Fruit fly (Drosophila melanogaster) whole organism, pupa: ENCODE data around the gene CG3557.

Experiments
- CG10348 ChIP-seq: fragments of 200-800 bp; sonication (Bioruptor generic); IDR thresholded peaks from 2 replicates; pipeline ENCODE4 v1.3.6; 2022; ENCODE audit warnings: missing biosample characterization, missing genetic modification characterization
- CG13204 ChIP-seq: fragments of 200-800 bp; sonication (Bioruptor generic); optimal IDR thresholded peaks from 2 replicates; lab custom pipeline; 2018; ENCODE audit warnings: missing biosample characterization, mild to moderate bottlenecking, missing genetic modification characterization, moderate library complexity
- CG14655 ChIP-seq: fragments of 200-800 bp; sonication (Bioruptor generic); optimal IDR thresholded peaks from 3 replicates; lab custom pipeline; 2017; ENCODE audit warnings: mild to moderate bottlenecking, missing biosample characterization, missing genetic modification reagents, missing genetic modification characterization
- CG15710 ChIP-seq: fragments of 200-800 bp; sonication (Bioruptor generic); optimal IDR thresholded peaks from 2 replicates; lab custom pipeline; 2018; ENCODE audit warnings: missing biosample characterization, mild to moderate bottlenecking, missing genetic modification characterization, moderate library complexity
- CG4496 ChIP-seq: fragments of 200-800 bp; sonication (Bioruptor generic); IDR thresholded peaks from 3 replicates; pipeline ENCODE4 v1.3.6; 2022; ENCODE audit warnings: missing biosample characterization, missing genetic modification characterization
- CG8159 ChIP-seq: fragments of 200-800 bp; sonication (Bioruptor generic); optimal IDR thresholded peaks from 3 replicates; lab custom pipeline; 2018; ENCODE audit warnings: missing biosample characterization, mild to moderate bottlenecking, missing genetic modification characterization, moderate library complexity
- D1 ChIP-seq: fragments of 200-800 bp; sonication (Bioruptor generic); optimal IDR thresholded peaks from 2 replicates; lab custom pipeline; 2018; ENCODE audit warnings: missing biosample characterization, mild to moderate bottlenecking, missing genetic modification characterization, moderate library complexity
- EcR ChIP-seq: fragments of 200-800 bp; sonication (Bioruptor generic); optimal IDR thresholded peaks from 3 replicates; lab custom pipeline; 2019; ENCODE audit warnings: missing biosample characterization, missing genetic modification characterization, mild to moderate bottlenecking, moderate library complexity, missing genetic modification reagents
- Ets98B ChIP-seq: fragments of 200-800 bp; sonication (Bioruptor generic); IDR thresholded peaks from 2 replicates; pipeline ENCODE4 v1.3.6; 2022; ENCODE audit warnings: missing biosample characterization, missing genetic modification characterization
- Pif1B ChIP-seq: fragments of 200-800 bp; sonication (Bioruptor generic); optimal IDR thresholded peaks from 3 replicates; lab custom pipeline; 2016; ENCODE audit warnings: missing biosample characterization, missing genetic modification characterization
- rn ChIP-seq: fragments of 200-800 bp; sonication (Bioruptor generic); IDR thresholded peaks from 2 replicates; pipeline ENCODE4 v1.3.6; 2022; ENCODE audit warnings: missing biosample characterization, missing genetic modification characterization

- TF ChIP-seq CG15710: no peak
- no peak for TF ChIP-seq rn
- no peak for TF ChIP-seq Ets98B (GFP tag; lab: Robert Waterston, UW)
- TF ChIP-seq CG14655 (GFP tag; lab: Kevin White, UChicago): no peak
- no peak for TF ChIP-seq D1 (tag; lab: Kevin White, UChicago)
- TF ChIP-seq CG10348 (GFP tag; lab: Robert Waterston, UW): no peak
- no peak for TF ChIP-seq EcR
- no peak for TF ChIP-seq CG4496 (GFP tag; lab: Robert Waterston, UW)
- no peak for TF ChIP-seq Pif1B (GFP tag; lab: Kevin White, UChicago)
- no peak for TF ChIP-seq CG8159 (tag; lab: Kevin White, UChicago)
- no peak for TF ChIP-seq CG13204 (GFP tag; lab: Kevin White, UChicago)
These were observed 23.4 kb downstream of the CG3557 start for dm6 chr2L:2361893-2362807.
